Worm (Caenorhabditis elegans): ENCODE measurements around the gene srsx-13.

- no peak for TF ChIP-seq ZK546.5 (tag; optimal IDR thresholded peaks at IDR 0.05)
- TF ChIP-seq egl-27 (tag; optimal IDR thresholded peaks at IDR 0.05): no peak
Measured at ce11 chrV:5030212-5030611, 47.2 kb upstream of the srsx-13 start.

Measured in whole organism, L3 larva.